Fruit fly (Drosophila melanogaster) whole organism, larva: ENCODE data around the gene out.

Experiments used
- noc ChIP-seq: fragments of 200-800 bp; sonication (Bioruptor generic); optimal IDR thresholded peaks from 3 replicates; lab custom pipeline; 2019; ENCODE audit warnings: missing biosample characterization, mild to moderate bottlenecking, missing genetic modification characterization, moderate library complexity

The out gene

DNA sequence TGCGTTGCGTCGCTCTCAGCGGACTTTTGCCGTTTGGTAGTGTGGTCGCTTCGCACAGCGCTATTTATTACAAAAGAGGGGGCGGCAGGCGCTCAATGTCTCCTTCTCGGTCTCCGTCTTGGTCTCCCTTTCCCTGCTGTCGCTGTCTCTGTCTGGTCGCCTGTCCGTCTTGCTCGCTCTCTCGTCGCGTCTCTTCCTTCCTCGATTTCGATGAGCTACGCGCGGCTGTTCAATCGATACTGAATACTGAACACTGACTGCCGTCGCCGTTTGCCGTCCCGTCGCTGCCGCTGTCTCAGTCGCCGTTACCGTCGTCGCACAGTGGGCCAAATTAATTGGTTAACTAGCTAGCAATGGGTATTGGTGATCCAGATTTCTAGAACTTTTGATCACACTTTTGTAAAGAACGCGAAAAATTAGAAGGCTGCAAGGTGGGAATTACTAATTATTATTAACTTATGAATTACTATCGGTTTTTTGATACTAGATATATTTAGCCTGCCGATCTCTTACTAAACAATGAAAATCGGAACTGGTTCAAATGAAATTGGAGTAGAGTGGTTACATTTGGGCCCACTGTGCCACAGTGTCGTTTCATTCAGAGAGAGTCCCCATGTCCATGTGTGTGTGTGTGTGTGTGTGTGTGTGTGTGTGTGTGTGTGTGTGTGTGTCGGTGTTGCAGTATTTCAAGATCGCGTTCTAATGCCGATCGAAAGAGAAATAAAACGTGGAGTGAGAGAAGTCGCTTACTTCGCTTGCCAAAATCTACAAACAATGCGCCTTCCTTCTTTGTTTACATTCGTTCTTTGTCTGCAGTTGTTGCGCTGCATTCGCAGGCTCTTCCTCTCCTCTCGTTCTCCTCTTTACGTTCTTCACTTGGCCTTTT, 23.8 kb downstream of the out start, which contains the start of gene CG8034:
TSS of gene CG8034 (minus strand) at position 264 of the 886 bp plus-strand sequence.
- peak; percentile 97 for TF ChIP-seq noc

DNA sequence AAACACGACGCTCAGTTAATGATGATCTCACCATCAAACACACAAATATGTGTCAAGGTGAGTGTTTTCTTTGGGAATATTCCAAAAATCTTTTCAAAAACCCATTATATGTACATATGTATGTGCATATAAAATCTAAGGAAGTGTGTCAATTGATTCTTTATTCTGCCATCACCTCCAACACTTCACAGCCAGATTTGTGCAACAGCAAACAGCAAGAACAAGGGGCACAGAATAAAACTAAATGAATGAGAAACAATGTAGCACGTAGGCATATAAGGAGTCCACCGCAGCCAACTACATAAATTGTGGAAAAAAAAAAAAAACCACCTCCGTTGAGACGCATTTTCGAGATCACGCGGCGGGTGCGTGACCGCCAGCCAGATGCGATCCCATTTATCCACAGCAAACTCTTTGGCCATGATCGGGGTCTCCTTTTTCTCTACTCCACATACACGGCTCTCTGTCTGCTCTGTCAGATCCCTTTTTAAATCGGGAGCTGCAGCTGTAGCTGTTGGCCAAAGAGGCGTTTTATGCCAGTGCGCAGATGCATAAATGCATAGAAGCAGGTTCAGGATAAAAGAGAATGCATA, 26.0 kb downstream of the out start:
- TF ChIP-seq noc, result no peak

DNA sequence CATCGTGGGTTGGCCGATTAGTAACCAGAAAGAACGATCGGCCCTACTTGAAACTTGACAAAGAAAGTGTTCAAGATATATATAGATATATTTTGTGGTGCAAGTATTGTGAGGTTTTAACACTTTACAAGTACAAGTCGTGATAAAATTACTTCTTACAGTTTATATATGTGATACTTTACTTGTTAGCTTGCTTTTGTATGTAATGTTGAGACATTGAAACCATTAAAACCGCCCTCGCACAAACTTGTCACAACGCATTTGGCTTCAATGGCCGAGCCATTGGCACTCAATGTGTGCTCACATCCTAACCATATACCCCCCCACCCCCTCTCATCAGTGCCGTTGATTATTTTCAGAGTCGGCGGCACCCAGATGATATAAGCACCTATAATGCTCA, 27.0 kb downstream of the out start:
- TF ChIP-seq noc, result no peak

DNA sequence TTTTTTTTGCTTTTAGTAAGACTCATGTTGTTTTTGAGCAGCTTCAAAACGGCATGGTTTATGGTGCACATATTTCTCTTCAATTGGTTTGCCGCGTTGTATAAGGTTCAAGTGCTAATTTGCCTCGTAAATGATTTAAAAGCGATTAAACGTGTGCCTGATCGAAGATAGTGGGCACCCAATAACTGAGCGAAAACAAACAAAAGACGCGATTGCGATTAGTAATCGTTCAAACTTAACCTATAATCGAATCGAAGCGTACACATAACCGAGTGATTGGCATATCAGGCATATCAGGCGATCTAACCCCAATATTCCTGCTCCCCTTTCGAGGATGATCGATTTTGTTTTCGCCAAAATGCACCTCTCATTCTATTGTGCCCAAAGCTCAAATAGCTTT, 27.9 kb downstream of the out start:
- TF ChIP-seq noc, result peak; percentile 29

DNA sequence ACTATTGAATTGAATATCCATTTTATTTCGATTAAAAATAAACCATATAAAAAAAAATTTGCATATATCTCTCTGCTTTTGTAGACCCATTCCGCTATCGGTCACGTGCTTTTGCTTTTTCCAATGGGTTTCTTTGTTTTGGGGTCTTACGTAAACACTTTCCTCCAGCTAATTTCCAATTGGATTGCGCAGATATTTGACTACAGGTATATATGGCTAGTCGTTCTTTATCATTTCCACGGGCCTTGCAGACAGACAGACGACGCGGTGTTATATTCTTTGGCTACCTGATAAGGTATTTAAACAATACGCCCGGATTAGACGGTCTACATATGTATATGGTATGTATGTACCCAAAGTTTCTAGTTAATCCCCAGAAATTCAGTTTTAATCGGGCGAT, 28.6 kb downstream of the out start:
- no peak for TF ChIP-seq noc

DNA sequence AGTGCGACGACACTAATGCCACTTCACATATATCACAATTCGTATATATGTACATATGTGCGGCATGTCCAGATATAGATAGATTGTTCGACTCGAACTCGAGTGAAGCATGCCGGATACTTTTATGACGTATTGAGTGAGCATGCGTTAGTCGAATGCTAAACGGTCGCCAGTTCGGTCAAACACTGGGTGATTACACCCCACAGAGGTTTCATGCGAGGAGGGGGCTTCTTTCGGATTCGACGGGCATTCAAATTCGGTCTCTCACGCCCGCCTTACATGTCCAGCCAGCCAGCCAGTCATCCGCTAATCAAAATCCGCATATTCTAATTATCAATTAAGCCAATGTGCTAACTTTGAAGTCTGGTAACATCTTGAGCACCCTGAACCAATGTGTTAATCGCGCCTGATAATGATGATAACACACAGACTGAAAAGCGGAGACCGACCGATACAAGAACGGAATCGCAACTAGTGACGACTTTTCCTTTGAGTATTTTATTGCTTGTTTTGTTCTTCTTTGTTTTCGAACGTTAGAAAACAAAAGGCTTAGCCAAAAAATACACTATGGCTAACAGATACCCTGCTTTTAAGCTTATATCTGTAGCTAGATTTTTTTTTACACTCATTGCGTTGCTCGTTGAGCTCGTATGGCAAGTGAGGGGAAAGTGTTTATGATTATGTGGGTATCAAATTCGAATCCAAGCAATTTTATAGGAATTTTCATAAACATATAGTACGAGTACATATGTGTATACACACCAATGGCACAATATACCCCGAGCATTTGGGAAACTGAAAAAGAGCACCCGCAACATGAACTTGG, 29.9 kb downstream of the out start:
- peak; percentile 76 for TF ChIP-seq noc

DNA sequence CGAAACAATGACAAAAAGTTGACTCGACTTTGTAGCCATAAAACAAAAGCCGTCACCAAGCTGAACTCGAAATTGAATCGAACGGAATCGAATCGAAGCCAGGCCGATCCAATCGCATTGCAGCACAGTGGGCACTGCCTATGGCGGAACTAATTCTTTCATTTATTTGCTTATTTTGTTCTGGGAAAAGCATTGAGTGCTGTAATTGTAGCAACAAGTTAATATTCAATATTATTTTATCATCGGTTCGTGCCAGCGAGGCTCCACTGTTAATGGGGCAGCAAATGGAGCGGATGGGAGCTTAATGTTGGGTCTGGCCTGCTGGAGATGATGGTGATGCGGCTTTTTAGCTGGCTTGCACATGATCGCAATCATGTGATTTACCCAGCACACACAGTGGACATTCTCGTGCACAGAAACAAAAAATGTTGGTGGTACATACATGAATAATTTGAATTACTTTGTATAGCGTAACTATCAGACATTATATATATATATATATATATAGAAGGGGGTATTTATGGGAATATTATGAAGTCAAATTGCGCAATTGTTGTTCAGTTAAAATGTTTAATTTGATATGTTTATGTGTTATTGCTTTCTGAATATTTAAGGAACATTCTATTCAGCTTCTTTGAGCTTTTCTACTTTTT, 32.5 kb downstream of the out start:
- TF ChIP-seq noc, result peak; percentile 62

DNA sequence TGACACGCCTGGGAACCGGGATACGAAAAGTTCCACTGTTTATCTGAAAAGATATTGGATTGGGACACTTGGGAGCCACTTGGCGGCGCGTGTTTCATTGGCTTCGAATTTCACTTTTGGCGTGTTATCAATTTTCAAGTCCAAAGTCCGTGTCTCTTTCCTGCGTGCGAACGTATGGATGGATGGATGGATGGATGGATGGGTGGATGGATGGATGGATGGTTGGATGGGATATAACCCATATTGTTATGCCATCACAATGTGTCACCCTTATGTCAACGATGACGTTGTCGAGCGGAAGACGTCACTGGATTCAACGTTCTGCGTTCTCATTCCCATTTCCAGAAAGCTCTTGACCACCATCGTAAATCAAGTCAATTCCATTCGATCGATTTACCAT, 34.1 kb downstream of the out start:
- TF ChIP-seq noc, result no peak

DNA sequence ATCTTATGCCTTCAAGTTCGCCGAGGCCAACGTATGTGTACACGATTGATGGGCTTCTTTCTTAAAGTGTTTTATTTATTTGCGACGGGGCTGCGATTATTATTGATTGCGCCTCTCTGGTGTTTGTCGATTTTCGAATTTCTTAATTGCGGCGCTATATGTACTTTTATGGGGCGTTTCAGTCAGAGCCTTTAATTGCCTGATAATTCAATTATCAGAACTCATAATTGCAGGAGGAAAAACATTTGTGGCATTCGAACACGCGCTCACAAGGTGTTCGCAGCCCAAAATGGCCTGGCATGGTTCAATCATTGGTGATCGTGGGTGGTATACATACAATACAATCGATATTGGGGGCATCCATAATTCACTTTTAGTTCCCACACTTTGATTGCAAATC, 35.7 kb downstream of the out start:
- peak; percentile 3 for TF ChIP-seq noc

DNA sequence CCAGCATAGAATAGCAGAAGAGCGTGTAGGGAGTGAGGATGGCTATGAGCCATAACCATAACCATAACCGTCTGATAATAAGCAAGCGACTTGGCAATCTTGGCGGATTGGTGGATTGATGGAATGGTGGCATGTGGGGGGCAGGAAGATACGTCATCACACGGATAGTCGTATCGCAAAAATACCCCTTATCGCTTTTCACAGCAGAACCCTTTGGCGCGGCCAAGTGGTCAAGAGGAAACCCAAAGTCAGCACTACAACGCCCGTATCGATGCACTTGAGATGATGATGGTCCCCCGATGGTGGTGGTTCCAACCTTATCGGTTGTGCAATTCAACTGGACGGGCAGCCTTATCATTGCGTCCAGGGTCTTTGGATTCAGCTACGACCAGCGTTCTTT, 36.5 kb downstream of the out start:
- TF ChIP-seq noc, result peak; percentile 4

DNA sequence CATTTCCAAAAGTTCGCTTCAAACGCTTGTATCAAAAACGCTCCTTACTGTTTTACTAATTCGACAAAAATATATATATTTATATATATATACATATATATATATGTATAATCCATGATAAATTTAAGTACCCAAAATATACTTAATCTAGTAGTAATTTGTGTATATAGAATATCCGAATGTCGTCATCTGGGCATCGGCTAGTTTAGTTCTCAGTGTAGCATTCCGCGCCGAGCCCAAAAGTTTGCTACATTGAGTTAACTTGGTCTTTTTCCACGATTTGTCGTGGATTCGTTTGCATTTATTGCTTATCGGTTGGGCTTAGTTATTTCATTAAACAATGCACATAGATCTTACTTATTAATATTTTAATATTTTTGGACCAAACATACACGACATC, 40.6 kb downstream of the out start:
- no peak for TF ChIP-seq noc

DNA sequence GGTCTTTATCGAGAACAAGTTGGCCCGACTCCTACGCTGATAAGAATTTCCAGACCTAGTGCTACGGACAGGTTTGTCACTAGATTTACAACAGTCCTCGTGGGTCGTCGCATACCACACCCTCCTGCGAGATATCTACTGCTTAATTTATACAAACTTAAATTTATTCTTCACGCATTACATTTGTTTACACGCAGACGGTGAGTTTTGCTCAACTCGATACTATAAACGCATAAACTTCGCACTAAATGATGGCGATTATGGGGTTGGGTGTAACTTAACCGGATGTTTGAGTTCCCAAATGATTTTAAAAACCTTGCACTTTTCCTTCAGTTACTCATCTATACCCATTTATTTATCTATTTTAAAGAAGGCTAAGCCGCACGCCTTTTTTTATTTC, 41.2 kb downstream of the out start:
- no peak for TF ChIP-seq noc

DNA sequence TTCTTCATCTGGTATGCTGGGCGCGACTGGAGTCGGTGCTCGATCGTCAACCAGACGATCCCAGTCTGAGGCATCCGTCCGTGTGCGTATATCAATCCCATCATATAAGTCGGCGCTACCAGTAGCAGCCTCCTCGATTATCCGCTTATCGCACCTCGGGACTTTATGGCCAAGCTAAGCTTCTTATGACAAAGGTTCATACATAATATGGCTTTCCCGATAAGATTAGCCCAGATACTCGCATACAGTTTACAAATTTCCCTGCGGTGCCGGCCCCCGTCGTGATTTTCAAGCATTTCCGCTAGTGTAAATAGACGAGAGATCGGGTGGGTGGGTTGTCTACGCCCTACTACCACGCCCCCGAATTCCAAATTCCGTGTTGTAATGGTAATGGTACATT, 41.7 kb downstream of the out start, which contains the start of gene CG8028:
TSS of gene CG8028 (minus strand) at position 101 of the 400 bp plus-strand sequence.
- TF ChIP-seq noc, result peak; percentile 4

DNA sequence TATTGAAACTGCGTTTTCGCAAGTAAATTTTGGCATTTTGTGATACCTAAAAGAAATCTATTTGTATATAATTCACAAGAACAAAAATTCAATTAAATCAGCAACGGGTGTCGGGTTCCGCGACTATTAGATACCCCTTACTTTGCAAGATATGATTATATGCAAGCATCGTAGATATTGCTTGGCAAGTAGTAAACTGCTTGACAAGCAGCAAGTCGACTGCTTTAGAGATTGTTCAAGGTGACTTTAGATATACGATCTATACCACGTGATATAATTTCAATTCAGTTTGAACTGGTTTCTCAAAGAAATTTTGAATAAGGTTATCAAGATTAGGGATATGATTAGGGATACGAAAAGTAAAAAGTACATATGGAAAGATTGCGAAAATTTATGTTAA, 43.5 kb downstream of the out start:
- TF ChIP-seq noc, result no peak

DNA sequence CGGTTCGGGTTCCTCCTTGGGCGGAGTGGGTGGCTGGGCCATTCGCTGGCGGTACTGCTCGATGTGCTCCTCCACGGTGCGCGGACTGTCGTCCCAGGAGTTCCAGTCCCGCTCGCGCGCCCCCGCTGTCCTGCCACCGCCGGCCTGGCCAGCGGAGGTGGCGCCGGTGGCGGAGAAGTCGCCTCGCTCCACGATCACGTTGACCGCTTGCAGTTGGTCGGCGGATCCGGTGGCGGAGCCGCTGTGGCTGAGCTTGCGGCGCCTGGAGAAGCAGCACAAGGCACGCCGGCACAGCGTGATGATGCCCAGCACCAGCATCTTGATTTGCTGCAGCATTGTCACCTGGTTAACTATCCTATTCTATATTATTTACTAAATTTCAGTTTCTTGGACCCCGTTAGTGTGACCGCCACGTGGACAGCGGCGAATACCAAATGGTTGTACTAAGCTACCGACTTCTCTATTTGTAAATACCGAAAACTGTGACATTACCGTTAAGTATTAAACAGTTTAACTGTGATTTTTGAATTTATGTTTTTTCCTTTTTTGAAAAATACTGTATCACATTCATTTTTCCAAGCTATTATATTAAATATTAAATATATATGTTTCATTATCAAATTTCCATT, 45.3 kb downstream of the out start, which contains the start of the genes CG32537 and CG32536:
TSS of gene CG32537 (minus strand) at position 51 of the 629 bp plus-strand sequence.
TSS of gene CG32536 (minus strand) at position 410 of the 629 bp plus-strand sequence.
- TF ChIP-seq noc, result no peak

DNA sequence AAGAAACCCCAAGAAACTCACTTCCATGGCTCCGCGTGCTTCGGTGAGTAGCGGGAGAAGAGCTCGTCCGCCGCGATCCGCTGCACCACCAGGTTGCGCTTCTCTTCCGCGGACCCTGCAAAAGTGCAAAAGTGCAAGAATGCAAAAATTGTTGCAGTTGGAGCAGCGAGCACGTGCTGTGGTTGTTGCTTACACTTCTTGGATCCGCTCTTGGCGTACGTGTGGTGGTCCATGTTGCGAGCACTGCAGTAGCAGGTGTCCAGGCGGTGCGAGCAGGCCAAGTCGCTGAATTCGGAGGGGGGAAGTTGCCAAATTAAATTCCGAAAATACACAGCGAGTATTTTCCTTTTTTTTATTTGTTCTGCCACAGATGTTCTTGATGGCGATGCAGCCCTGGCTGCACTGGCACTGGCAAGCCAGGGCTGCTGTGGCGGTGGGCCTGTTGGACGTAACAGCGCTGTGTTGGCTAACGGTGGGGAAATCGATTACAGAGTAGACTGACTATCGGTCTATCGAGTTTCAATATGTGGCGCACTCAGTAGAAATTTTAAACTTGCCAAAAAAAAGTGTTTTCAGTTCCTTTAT, 53.3 kb downstream of the out start, which contains the start of gene CG8010:
TSS of gene CG8010 (minus strand) at position 413 of the 585 bp plus-strand sequence.
- TF ChIP-seq noc, result no peak
